Fruit fly (Drosophila melanogaster) whole organism, embryonic: ENCODE results near the gene CG8100.

Experiments
- CG10321 ChIP-seq: fragments of 200-800 bp; sonication (Bioruptor generic); IDR thresholded peaks from 2 replicates; pipeline ENCODE4 v1.3.6; 2022; ENCODE audit warnings: missing biosample characterization, missing genetic modification characterization
- CG11085 ChIP-seq: fragments of 200-800 bp; sonication (Bioruptor generic); IDR thresholded peaks from 2 replicates; pipeline ENCODE4 v1.3.6; 2022; ENCODE audit warnings: missing biosample characterization, missing genetic modification characterization
- CG1233 ChIP-seq: fragments of 200-800 bp; sonication (Bioruptor generic); optimal IDR thresholded peaks from 4 replicates; lab custom pipeline; 2018; ENCODE audit warnings: missing biosample characterization, mild to moderate bottlenecking, missing genetic modification characterization
- CG12659 ChIP-seq: fragments of 200-800 bp; sonication (Bioruptor generic); optimal IDR thresholded peaks from 3 replicates; lab custom pipeline; 2017; ENCODE audit warnings: mild to moderate bottlenecking, missing biosample characterization, missing genetic modification reagents, missing genetic modification characterization
- CG14050 ChIP-seq: fragments of 200-800 bp; sonication (Bioruptor generic); IDR thresholded peaks from 3 replicates; pipeline ENCODE4 v1.3.6; 2022; ENCODE audit warnings: missing biosample characterization, missing genetic modification characterization
- CG16813 ChIP-seq: fragments of 200-800 bp; sonication (Bioruptor generic); IDR thresholded peaks from 3 replicates; pipeline ENCODE4 v1.3.6; 2022; ENCODE audit warnings: missing biosample characterization, missing genetic modification characterization; ENCODE audit not compliant: partially characterized antibody
- CG17186 ChIP-seq: fragments of 200-800 bp; sonication (Bioruptor generic); optimal IDR thresholded peaks from 3 replicates; lab custom pipeline; 2017; ENCODE audit warnings: missing biosample characterization, missing genetic modification reagents, missing genetic modification characterization
- CG17361 ChIP-seq: fragments of 200-800 bp; sonication (Bioruptor generic); IDR thresholded peaks from 3 replicates; pipeline ENCODE4 v1.3.6; 2022; ENCODE audit warnings: missing biosample characterization, missing genetic modification characterization
- CG17612 ChIP-seq: fragments of 200-800 bp; sonication (Bioruptor generic); IDR thresholded peaks from 2 replicates; pipeline ENCODE4 v1.3.6; 2022; ENCODE audit warnings: missing biosample characterization, missing genetic modification characterization
- CG17829 ChIP-seq: fragments of 200-800 bp; optimal IDR thresholded peaks from 2 replicates; lab custom pipeline; 2019; ENCODE audit warnings: missing biosample characterization, mild to moderate bottlenecking, missing genetic modification characterization, moderate library complexity
- CG17912 ChIP-seq: fragments of 200-800 bp; sonication (Bioruptor generic); optimal IDR thresholded peaks from 2 replicates; lab custom pipeline; 2018; ENCODE audit warnings: missing biosample characterization, mild to moderate bottlenecking, missing genetic modification characterization
- CG31224 ChIP-seq: fragments of 200-800 bp; sonication (Bioruptor generic); IDR thresholded peaks from 2 replicates; pipeline ENCODE4 v1.3.6; 2022; ENCODE audit warnings: missing biosample characterization, missing genetic modification characterization
- CG33213 ChIP-seq: fragments of 200-800 bp; sonication (Bioruptor generic); optimal IDR thresholded peaks from 3 replicates; lab custom pipeline; 2016; ENCODE audit warnings: missing biosample characterization, missing genetic modification characterization
- CG3847 ChIP-seq: fragments of 200-800 bp; sonication (Bioruptor generic); IDR thresholded peaks from 2 replicates; pipeline ENCODE4 v1.3.6; 2022; ENCODE audit warnings: missing biosample characterization, missing genetic modification characterization
- CG4617 ChIP-seq: fragments of 200-800 bp; sonication (Bioruptor generic); optimal IDR thresholded peaks from 3 replicates; lab custom pipeline; 2016; ENCODE audit warnings: missing biosample characterization, missing genetic modification characterization, borderline replicate concordance
- CG6175 ChIP-seq: fragments of 200-800 bp; sonication (Bioruptor generic); IDR thresholded peaks from 3 replicates; pipeline ENCODE4 v1.3.6; 2022; ENCODE audit warnings: missing biosample characterization, missing genetic modification characterization
- CG9437 ChIP-seq: fragments of 200-800 bp; sonication (Bioruptor generic); optimal IDR thresholded peaks from 2 replicates; lab custom pipeline; 2018; ENCODE audit warnings: missing biosample characterization, mild to moderate bottlenecking, missing genetic modification characterization
- CG9609 ChIP-seq: fragments of 200-800 bp; sonication (Bioruptor generic); optimal IDR thresholded peaks from 3 replicates; lab custom pipeline; 2016; ENCODE audit warnings: missing biosample characterization, missing genetic modification characterization
- D ChIP-seq, 2 experiments: fragments of 200-800 bp in 1 of 2; fragments of >200 bp in 1 of 2; sonication (Bioruptor generic) in 1 of 2; optimal IDR thresholded peaks; 2 replicates in 1 of 2; 3 replicates in 1 of 2; lab custom pipeline; 2017; ENCODE audit warnings: mild to moderate bottlenecking in 1 of 2, missing biosample characterization in 1 of 2, missing genetic modification characterization in 1 of 2, missing genetic modification reagents in 1 of 2
- Dek ChIP-seq: fragments of 200-800 bp; sonication (Bioruptor generic); optimal IDR thresholded peaks from 3 replicates; lab custom pipeline; 2019; ENCODE audit warnings: missing biosample characterization, mild to moderate bottlenecking, missing genetic modification characterization, moderate library complexity
- Dref ChIP-seq: fragments of 200-800 bp; sonication (Bioruptor generic); IDR thresholded peaks from 2 replicates; pipeline ENCODE4 v1.3.6; 2022; ENCODE audit warnings: missing biosample characterization, missing genetic modification characterization
- Sin3A ChIP-seq: fragments of >200 bp; optimal IDR thresholded peaks from 2 replicates; lab custom pipeline; 2018
- Six4 ChIP-seq: fragments of 200-800 bp; sonication (Bioruptor generic); optimal IDR thresholded peaks from 2 replicates; lab custom pipeline; 2016; ENCODE audit warnings: missing biosample characterization, missing genetic modification characterization
- Tbp ChIP-seq: fragments of >200 bp; optimal IDR thresholded peaks from 2 replicates; lab custom pipeline; 2018; ENCODE audit warnings: missing biosample characterization, missing genetic modification characterization
- Trl ChIP-seq, 3 experiments: fragments of >200 bp in 2 of 3; fragments of 200-800 bp in 1 of 3; sonication (Bioruptor generic) in 1 of 3; optimal IDR thresholded peaks; 2 replicates in 1 of 3; 3 replicates in 2 of 3; lab custom pipeline; 2016 to 2017; ENCODE audit warnings: missing biosample characterization in 1 of 3, missing genetic modification characterization in 1 of 3
- abd-A ChIP-seq: fragments of 200-800 bp; sonication (Bioruptor generic); optimal IDR thresholded peaks from 3 replicates; lab custom pipeline; 2019; ENCODE audit warnings: missing biosample characterization, mild to moderate bottlenecking, missing genetic modification characterization, moderate library complexity
- ac ChIP-seq: fragments of 200-800 bp; sonication (Bioruptor generic); optimal IDR thresholded peaks from 3 replicates; lab custom pipeline; 2017; ENCODE audit warnings: missing biosample characterization, mild to moderate bottlenecking, missing genetic modification characterization
- ash1 ChIP-seq: fragments of 200-800 bp; sonication (Bioruptor generic); optimal IDR thresholded peaks from 2 replicates; lab custom pipeline; 2018; ENCODE audit warnings: missing biosample characterization, mild to moderate bottlenecking, missing genetic modification characterization
- bab2 ChIP-seq: fragments of 200-800 bp; sonication (Bioruptor generic); optimal IDR thresholded peaks from 2 replicates; lab custom pipeline; 2016; ENCODE audit warnings: missing biosample characterization, missing genetic modification characterization
- caup ChIP-seq: fragments of 200-800 bp; sonication (Bioruptor generic); optimal IDR thresholded peaks from 3 replicates; lab custom pipeline; 2017; ENCODE audit warnings: missing biosample characterization, mild to moderate bottlenecking, missing genetic modification characterization, moderate library complexity; ENCODE audit not compliant: severe bottlenecking
- eve ChIP-seq, 2 experiments: fragments of >200 bp; optimal IDR thresholded peaks; 2 replicates each; lab custom pipeline; 2017; ENCODE audit warnings: missing biosample characterization in 2 of 2, missing genetic modification characterization in 2 of 2
- fd64A ChIP-seq: fragments of 200-800 bp; sonication (Bioruptor generic); optimal IDR thresholded peaks from 3 replicates; lab custom pipeline; 2018; ENCODE audit warnings: missing biosample characterization, mild to moderate bottlenecking, missing genetic modification characterization
- gce ChIP-seq: fragments of 200-800 bp; sonication (Bioruptor generic); IDR thresholded peaks from 3 replicates; pipeline ENCODE4 v1.3.6; 2022; ENCODE audit warnings: missing biosample characterization, missing genetic modification characterization
- h ChIP-seq: fragments of >200 bp; optimal IDR thresholded peaks from 2 replicates; lab custom pipeline; 2017
- her ChIP-seq: fragments of 200-800 bp; sonication (Bioruptor generic); optimal IDR thresholded peaks from 2 replicates; lab custom pipeline; 2016; ENCODE audit warnings: missing biosample characterization, missing genetic modification characterization
- hkb ChIP-seq, 2 experiments: fragments of 200-800 bp in 1 of 2; fragments of >200 bp in 1 of 2; sonication (Bioruptor generic) in 1 of 2; IDR thresholded peaks in 1 of 2; optimal IDR thresholded peaks in 1 of 2; 2 replicates each; pipeline versions ENCODE4 v1.3.6 to Lab custom; 2017 to 2022; ENCODE audit warnings: missing biosample characterization in 1 of 2, missing genetic modification characterization in 1 of 2
- insv ChIP-seq, 2 experiments: fragments of 200-800 bp; sonication (Bioruptor generic); optimal IDR thresholded peaks; 3 replicates each; lab custom pipeline; 2016 to 2018; ENCODE audit warnings: missing biosample characterization in 2 of 2, missing genetic modification characterization in 2 of 2
- jing ChIP-seq: fragments of 200-800 bp; sonication (Bioruptor generic); optimal IDR thresholded peaks from 2 replicates; lab custom pipeline; 2018; ENCODE audit warnings: missing biosample characterization, mild to moderate bottlenecking, missing genetic modification characterization
- klu ChIP-seq: fragments of 200-800 bp; sonication (Bioruptor generic); IDR thresholded peaks from 2 replicates; pipeline ENCODE4 v1.3.6; 2022; ENCODE audit warnings: missing biosample characterization, missing genetic modification characterization
- otp ChIP-seq: fragments of 200-800 bp; sonication (Bioruptor generic); IDR thresholded peaks from 3 replicates; pipeline ENCODE4, ENCODE4 v1.3.6; 2022; ENCODE audit warnings: missing biosample characterization, missing genetic modification characterization
- pfk ChIP-seq: fragments of 200-800 bp; sonication (Bioruptor generic); optimal IDR thresholded peaks from 2 replicates; lab custom pipeline; 2018; ENCODE audit warnings: missing biosample characterization, mild to moderate bottlenecking, missing genetic modification characterization, moderate library complexity
- pho ChIP-seq: fragments of 200-800 bp; sonication (Bioruptor generic); optimal IDR thresholded peaks from 2 replicates; lab custom pipeline; 2016; ENCODE audit warnings: missing biosample characterization, missing genetic modification characterization
- phol ChIP-seq: fragments of 200-800 bp; sonication (Bioruptor generic); optimal IDR thresholded peaks from 3 replicates; lab custom pipeline; 2018; ENCODE audit warnings: missing biosample characterization, mild to moderate bottlenecking, missing genetic modification characterization, moderate library complexity
- sim ChIP-seq: fragments of 200-800 bp; sonication (Bioruptor generic); IDR thresholded peaks from 2 replicates; pipeline ENCODE4 v1.3.6; 2022; ENCODE audit warnings: missing biosample characterization, missing genetic modification characterization
- sr ChIP-seq: fragments of 200-800 bp; sonication (Bioruptor generic); IDR thresholded peaks from 3 replicates; pipeline ENCODE4 v1.3.6; 2022; ENCODE audit warnings: missing biosample characterization, missing genetic modification characterization
- tll ChIP-seq, 2 experiments: fragments of 200-800 bp in 1 of 2; fragments of >200 bp in 1 of 2; sonication (Bioruptor generic) in 1 of 2; optimal IDR thresholded peaks; 2 replicates each; lab custom pipeline; 2017 to 2019; ENCODE audit warnings: missing biosample characterization in 2 of 2, missing genetic modification characterization in 2 of 2, mild to moderate bottlenecking in 1 of 2, moderate library complexity in 1 of 2
- ttk ChIP-seq: fragments of 200-800 bp; sonication (Bioruptor generic); IDR thresholded peaks from 2 replicates; pipeline ENCODE4 v2.1.2; 2022; ENCODE audit warnings: missing biosample characterization, missing genetic modification characterization
- z ChIP-seq: fragments of 200-800 bp; sonication (Bioruptor generic); IDR thresholded peaks from 3 replicates; pipeline ENCODE4 v1.3.6; 2022; ENCODE audit warnings: missing biosample characterization, missing genetic modification characterization
- zfh2 ChIP-seq: fragments of 200-800 bp; sonication (Bioruptor generic); optimal IDR thresholded peaks from 2 replicates; lab custom pipeline; 2016; ENCODE audit warnings: missing biosample characterization, missing genetic modification characterization

CG8100 gene

dm6 chr3L:14131274-14131989, 48.0 kb downstream of the CG8100 start, which contains the start of gene Sox21b (continued):
- TF ChIP-seq eve (GFP tag; optimal IDR thresholded peaks at IDR 0.05; lab: Kevin White, UChicago) (no peak), CG4617 (no peak), pfk (no peak), CG3847 (GFP tag; lab: Robert Waterston, UW) (no peak), klu (GFP tag; lab: Robert Waterston, UW) (no peak), CG17829 (tag; lab: Kevin White, UChicago) (peak; percentile 5), CG17912 (no peak), CG16813 (GFP tag; lab: Robert Waterston, UW) (peak; percentile 42; the same call in 1 of the 3 replicates), CG12659 (GFP tag; lab: Kevin White, UChicago) (no peak), sr (GFP tag; lab: Robert Waterston, UW) (no peak), pho (no peak), D (optimal IDR thresholded peaks at IDR 0.05; lab: Kevin White, UChicago) (peak; percentile 79), D (GFP tag; optimal IDR thresholded peaks at IDR 0.05; lab: Kevin White, UChicago) (peak; percentile 17), her (GFP tag; lab: Kevin White, UChicago) (no peak), gce (GFP tag; lab: Robert Waterston, UW) (no peak), CG6175 (GFP tag; lab: Robert Waterston, UW) (no peak), sim (GFP tag; lab: Robert Waterston, UW) (no peak), Dek (no peak), abd-A (tag; lab: Kevin White, UChicago) (peak; percentile 73), CG33213 (GFP tag; lab: Kevin White, UChicago) (no peak), ac (GFP tag; lab: Kevin White, UChicago) (peak; percentile 51), CG9437 (GFP tag; lab: Kevin White, UChicago) (no peak), phol (peak; percentile 30), CG31224 (GFP tag; lab: Robert Waterston, UW) (no peak), Sin3A (lab: Kevin White, UChicago) (no peak), ttk (GFP tag; lab: Robert Waterston, UW) (peak; percentile 39; the same call in 1 of the 2 replicates), Six4 (GFP tag; lab: Kevin White, UChicago) (peak; percentile 35), h (lab: Kevin White, UChicago) (no peak), ash1 (GFP tag; lab: Kevin White, UChicago) (no peak), otp (peak; percentile 23; the same call in 1 of the 3 replicates), CG17361 (no peak), tll (GFP tag; optimal IDR thresholded peaks at IDR 0.05; lab: Kevin White, UChicago) (peak; percentile 10 to 29), CG9609 (GFP tag; lab: Kevin White, UChicago) (no peak), caup (GFP tag; lab: Kevin White, UChicago) (no peak), CG17186 (GFP tag; lab: Kevin White, UChicago) (no peak), Trl (optimal IDR thresholded peaks at IDR 0.05; lab: Kevin White, UChicago) (peak; percentile 36 to 66), Trl (GFP tag; optimal IDR thresholded peaks at IDR 0.05; lab: Kevin White, UChicago) (no peak), insv (GFP tag; optimal IDR thresholded peaks at IDR 0.05; lab: Kevin White, UChicago) (peak; percentile 74 to 95), bab2 (GFP tag; lab: Kevin White, UChicago) (no peak), z (GFP tag; lab: Robert Waterston, UW) (0 out of 3 replicates have a peak, but pooled peaks have one; percentile 38), Tbp (GFP tag; lab: Kevin White, UChicago) (no peak), CG10321 (peak; percentile 100), jing (GFP tag; lab: Kevin White, UChicago) (peak; percentile 46), fd64A (GFP tag; lab: Kevin White, UChicago) (no peak), Dref (GFP tag; lab: Robert Waterston, UW) (no peak), zfh2 (GFP tag; lab: Kevin White, UChicago) (no peak), CG11085 (GFP tag; lab: Robert Waterston, UW) (no peak), CG17612 (GFP tag; lab: Robert Waterston, UW) (no peak), CG1233 (GFP tag; lab: Kevin White, UChicago) (no peak), CG14050 (GFP tag; lab: Robert Waterston, UW) (no peak), hkb (optimal IDR thresholded peaks at IDR 0.05; lab: Kevin White, UChicago) (no peak), hkb (GFP tag; IDR thresholded peaks at IDR 0.05; lab: Robert Waterston, UW) (no peak)
